Worm (Caenorhabditis elegans) whole organism, L3 larva: Measurements from ENCODE around the gene mltn-13.

ENCODE experiments used
- ZK546.5 ChIP-seq: sonication (generic microtip); optimal IDR thresholded peaks from 2 replicates; lab custom pipeline; 2017; ENCODE audit warnings: missing biosample characterization, missing genetic modification characterization
- ama-1 ChIP-seq: fragments of 150-350 bp; optimal IDR thresholded peaks from 2 replicates; lab custom pipeline; 2018
- ceh-28 ChIP-seq: fragments of 150-350 bp; optimal IDR thresholded peaks from 2 replicates; lab custom pipeline; 2014; ENCODE audit warnings: missing biosample characterization, missing genetic modification reagents, missing genetic modification characterization
- ceh-82 ChIP-seq: fragments of 150-350 bp; optimal IDR thresholded peaks from 2 replicates; lab custom pipeline; 2014; ENCODE audit warnings: missing biosample characterization, missing genetic modification characterization
- daf-12 ChIP-seq: fragments of 150-350 bp; optimal IDR thresholded peaks from 2 replicates; lab custom pipeline; 2014; ENCODE audit warnings: missing biosample characterization, missing genetic modification reagents, missing genetic modification characterization
- egl-27 ChIP-seq: sonication (generic microtip); optimal IDR thresholded peaks from 4 replicates; lab custom pipeline; 2017; ENCODE audit warnings: missing biosample characterization, missing genetic modification reagents, missing genetic modification characterization
- elt-2 ChIP-seq: sonication (generic microtip); optimal IDR thresholded peaks from 2 replicates; lab custom pipeline; 2016; ENCODE audit warnings: missing genetic modification reagents, mild to moderate bottlenecking, missing genetic modification characterization, missing compliant biosample characterization
- elt-3 ChIP-seq, 3 experiments: fragments of 150-350 bp in 1 of 3; sonication (generic microtip) in 2 of 3; optimal IDR thresholded peaks; 2 replicates in 2 of 3; 4 replicates in 1 of 3; lab custom pipeline; 2014 to 2017; ENCODE audit warnings: missing biosample characterization in 3 of 3, missing genetic modification characterization in 3 of 3
- fkh-10 ChIP-seq: sonication (generic microtip); optimal IDR thresholded peaks from 2 replicates; lab custom pipeline; 2017; ENCODE audit warnings: missing biosample characterization, missing genetic modification reagents, missing genetic modification characterization
- hmg-11 ChIP-seq: sonication (generic microtip); optimal IDR thresholded peaks from 2 replicates; lab custom pipeline; 2016; ENCODE audit warnings: missing genetic modification characterization, missing compliant biosample characterization
- jun-1 ChIP-seq: fragments of 150-350 bp; optimal IDR thresholded peaks from 2 replicates; lab custom pipeline; 2014; ENCODE audit warnings: missing biosample characterization, missing genetic modification reagents, missing genetic modification characterization
- lin-15B ChIP-seq: fragments of 150-350 bp; optimal IDR thresholded peaks from 2 replicates; lab custom pipeline; 2014; ENCODE audit warnings: missing biosample characterization, missing genetic modification characterization
- lin-39 ChIP-seq: fragments of 150-350 bp; optimal IDR thresholded peaks from 2 replicates; lab custom pipeline; 2018; ENCODE audit warnings: missing biosample characterization, missing genetic modification reagents, missing genetic modification characterization
- lsy-12 ChIP-seq: sonication (generic microtip); optimal IDR thresholded peaks from 2 replicates; lab custom pipeline; 2016; ENCODE audit warnings: mild to moderate bottlenecking, missing genetic modification characterization, missing compliant biosample characterization
- mdl-1 ChIP-seq: fragments of 150-350 bp; optimal IDR thresholded peaks from 2 replicates; lab custom pipeline; 2014; ENCODE audit warnings: missing biosample characterization, missing genetic modification characterization
- mml-1 ChIP-seq: fragments of 150-350 bp; sonication (generic microtip); optimal IDR thresholded peaks from 3 replicates; lab custom pipeline; 2014; ENCODE audit warnings: missing biosample characterization, missing genetic modification characterization
- nfya-1 ChIP-seq: sonication (generic microtip); optimal IDR thresholded peaks from 2 replicates; lab custom pipeline; 2017; ENCODE audit warnings: missing genetic modification characterization, mild to moderate bottlenecking, missing compliant biosample characterization, antibody characterized with exemption, moderate library complexity; ENCODE audit not compliant: insufficient read depth
- nhr-11 ChIP-seq: fragments of 150-350 bp; optimal IDR thresholded peaks from 2 replicates; lab custom pipeline; 2014; ENCODE audit warnings: missing biosample characterization, missing genetic modification characterization
- nhr-12 ChIP-seq: fragments of 150-350 bp; optimal IDR thresholded peaks from 2 replicates; lab custom pipeline; 2014; ENCODE audit warnings: missing biosample characterization, missing genetic modification characterization
- nhr-237 ChIP-seq: fragments of 150-350 bp; optimal IDR thresholded peaks from 2 replicates; lab custom pipeline; 2014; ENCODE audit warnings: missing biosample characterization, missing genetic modification characterization
- nhr-25 ChIP-seq: sonication (generic microtip); optimal IDR thresholded peaks from 2 replicates; lab custom pipeline; 2017; ENCODE audit warnings: missing biosample characterization, missing genetic modification characterization
- nhr-28 ChIP-seq: fragments of 150-350 bp; optimal IDR thresholded peaks from 2 replicates; lab custom pipeline; 2014; ENCODE audit warnings: missing biosample characterization, missing genetic modification characterization
- nhr-67 ChIP-seq: fragments of 150-350 bp; optimal IDR thresholded peaks from 2 replicates; lab custom pipeline; 2014; ENCODE audit warnings: missing biosample characterization, missing genetic modification characterization
- nhr-76 ChIP-seq: fragments of 150-350 bp; sonication (generic microtip); optimal IDR thresholded peaks from 5 replicates; lab custom pipeline; 2014; ENCODE audit warnings: missing biosample characterization, missing genetic modification characterization
- nhr-77 ChIP-seq: fragments of 150-350 bp; optimal IDR thresholded peaks from 2 replicates; lab custom pipeline; 2014; ENCODE audit warnings: missing biosample characterization, missing genetic modification characterization
- pha-4 ChIP-seq: fragments of 150-350 bp; optimal IDR thresholded peaks from 2 replicates; lab custom pipeline; 2014; ENCODE audit warnings: missing biosample characterization, missing genetic modification reagents, missing genetic modification characterization
- pqm-1 ChIP-seq: fragments of 150-350 bp; optimal IDR thresholded peaks from 2 replicates; lab custom pipeline; 2017; ENCODE audit warnings: missing biosample characterization, missing genetic modification characterization, inconsistent platforms
- sea-2 ChIP-seq: fragments of 150-350 bp; sonication (generic microtip); optimal IDR thresholded peaks from 4 replicates; lab custom pipeline; 2014; ENCODE audit warnings: missing biosample characterization, missing genetic modification reagents, missing genetic modification characterization
- skn-1 ChIP-seq: fragments of 150-350 bp; optimal IDR thresholded peaks from 2 replicates; lab custom pipeline; 2014; ENCODE audit warnings: missing biosample characterization, missing genetic modification characterization
- unc-39 ChIP-seq: sonication (generic microtip); optimal IDR thresholded peaks from 4 replicates; lab custom pipeline; 2017; ENCODE audit warnings: missing biosample characterization, missing genetic modification characterization
- unc-62 ChIP-seq: fragments of 150-350 bp; sonication (generic microtip); optimal IDR thresholded peaks from 4 replicates; lab custom pipeline; 2014; ENCODE audit warnings: missing biosample characterization, missing genetic modification reagents, missing genetic modification characterization
- ztf-4 ChIP-seq: fragments of 150-350 bp; optimal IDR thresholded peaks from 2 replicates; lab custom pipeline; 2014; ENCODE audit warnings: missing biosample characterization, missing genetic modification characterization

Gene mltn-13

DNA sequence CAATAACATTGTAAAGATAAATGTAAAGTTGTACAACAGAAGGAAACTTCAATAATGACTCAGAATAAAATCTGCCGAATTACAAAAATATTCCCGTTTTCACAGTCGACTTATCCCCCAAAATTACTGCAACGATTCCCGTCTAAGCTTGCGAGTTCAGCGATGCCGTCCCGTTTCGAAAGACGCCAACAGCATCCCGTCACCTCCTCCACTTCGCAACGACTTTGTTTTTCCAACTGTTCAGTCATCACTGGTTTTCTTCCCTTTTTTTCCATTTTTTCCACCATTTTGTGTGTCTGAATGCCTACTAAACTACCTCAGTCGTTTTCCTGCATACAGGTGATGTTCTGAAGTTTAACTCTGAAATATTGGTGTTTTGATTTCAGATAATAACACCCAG, 7.5 kb downstream of the mltn-13 start, which contains the start of gene F15A8.1:
Gene F15A8.1 (plus strand): TSS at position 301 of the 400 bp plus-strand sequence.
- TF ChIP-seq ama-1 = no peak
- TF ChIP-seq skn-1 = no peak
- no peak for TF ChIP-seq lin-39 (tag; lab: Kevin White, UChicago)
- no peak for TF ChIP-seq pha-4 (tag; lab: Kevin White, UChicago)
- TF ChIP-seq mdl-1 (tag; lab: Kevin White, UChicago) = no peak
- no peak for TF ChIP-seq nhr-77 (tag; lab: Kevin White, UChicago)
- TF ChIP-seq sea-2 (GFP tag; lab: Kevin White, UChicago) = no peak
- no peak for TF ChIP-seq ztf-4
- no peak for TF ChIP-seq nhr-28 (tag; lab: Kevin White, UChicago)
- no peak for TF ChIP-seq ceh-28 (tag; lab: Kevin White, UChicago)
- TF ChIP-seq nhr-237 (tag; lab: Kevin White, UChicago) = no peak
- TF ChIP-seq elt-3 (tag; optimal IDR thresholded peaks at IDR 0.05; lab: Kevin White, UChicago) = no peak
- TF ChIP-seq ceh-82 = no peak
- no peak for TF ChIP-seq hmg-11 (tag; lab: Kevin White, UChicago)
- no peak for TF ChIP-seq unc-39

DNA sequence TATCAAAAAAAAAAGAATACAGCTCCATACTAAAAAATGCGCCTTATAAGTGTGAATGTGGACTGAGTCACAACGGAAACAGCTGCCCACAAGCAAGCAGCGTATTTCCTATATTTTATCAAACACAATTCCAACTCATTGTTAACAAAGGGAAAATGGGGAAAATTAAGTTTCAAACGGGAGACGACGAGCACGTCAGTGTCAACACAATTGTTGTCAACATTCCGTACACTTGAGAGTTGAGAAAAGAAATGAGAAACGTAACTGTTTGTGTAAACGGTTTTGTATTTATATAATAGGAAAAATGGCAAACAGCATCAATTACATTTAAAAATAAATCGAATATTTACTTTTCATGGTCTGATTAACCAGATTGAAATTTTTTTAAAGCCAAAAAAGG, 8.6 kb downstream of the mltn-13 start:
- TF ChIP-seq egl-27 (tag; lab: Kevin White, UChicago) (no peak), pha-4 (tag; lab: Kevin White, UChicago) (peak; percentile 94)

DNA sequence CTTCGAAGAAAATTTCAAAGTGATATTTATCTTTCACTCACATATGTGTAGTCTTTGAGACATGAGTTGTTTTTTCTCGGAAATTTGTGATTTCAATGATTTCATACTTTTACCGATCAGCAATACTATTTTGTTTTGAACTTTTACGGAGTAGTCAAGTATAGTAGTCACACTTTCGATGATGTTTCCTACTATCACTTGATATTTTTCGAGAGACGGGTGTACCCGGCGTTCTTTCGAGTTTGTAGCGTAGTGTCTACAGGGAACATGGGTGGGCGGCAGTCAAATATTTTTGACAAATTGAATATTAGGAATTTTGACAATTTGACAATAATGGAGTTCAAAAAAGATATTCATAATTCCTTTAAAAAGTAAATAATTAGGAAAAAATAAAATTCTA, 9.4 kb downstream of the mltn-13 start:
- no peak for TF ChIP-seq mml-1 (tag; lab: Kevin White, UChicago)
- TF ChIP-seq nhr-25 = no peak
- TF ChIP-seq unc-62 (GFP tag; lab: Kevin White, UChicago) = no peak
- no peak for TF ChIP-seq sea-2 (GFP tag; lab: Kevin White, UChicago)
- no peak for TF ChIP-seq nhr-12
- no peak for TF ChIP-seq pqm-1 (tag; lab: Kevin White, UChicago)
- TF ChIP-seq lin-15B = no peak
- no peak for TF ChIP-seq lin-39 (tag; lab: Kevin White, UChicago)
- TF ChIP-seq egl-27 (tag; lab: Kevin White, UChicago) = no peak
- TF ChIP-seq mdl-1 (tag; lab: Kevin White, UChicago) = no peak
- no peak for TF ChIP-seq daf-12 (tag; lab: Kevin White, UChicago)
- no peak for TF ChIP-seq jun-1 (tag; lab: Kevin White, UChicago)

DNA sequence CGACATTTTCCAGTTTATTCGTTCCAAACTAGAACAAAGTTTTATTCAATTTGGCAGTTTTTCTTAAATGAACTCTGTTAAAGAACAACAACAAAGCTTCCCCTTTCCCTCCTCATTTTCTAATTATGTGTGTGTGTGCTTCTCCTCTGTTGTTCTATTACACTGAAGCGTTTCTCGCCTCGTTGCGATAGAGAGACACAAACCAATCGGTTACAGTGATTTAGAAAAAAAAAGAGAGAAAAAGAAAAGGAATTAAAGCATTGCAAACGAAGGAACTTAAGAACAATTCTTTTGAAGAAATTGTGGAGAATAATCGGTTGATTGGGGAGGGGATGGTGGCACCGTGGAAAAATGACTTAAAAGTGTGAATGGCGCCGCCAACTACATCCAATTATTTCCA, 10.6 kb downstream of the mltn-13 start, which contains the start of gene cest-26:
Gene cest-26 (minus strand): TSS at position 101 of the 400 bp plus-strand sequence.
- TF ChIP-seq elt-2 (tag; lab: Kevin White, UChicago) = peak; percentile 0
- TF ChIP-seq nhr-77 (tag; lab: Kevin White, UChicago) = no peak

DNA sequence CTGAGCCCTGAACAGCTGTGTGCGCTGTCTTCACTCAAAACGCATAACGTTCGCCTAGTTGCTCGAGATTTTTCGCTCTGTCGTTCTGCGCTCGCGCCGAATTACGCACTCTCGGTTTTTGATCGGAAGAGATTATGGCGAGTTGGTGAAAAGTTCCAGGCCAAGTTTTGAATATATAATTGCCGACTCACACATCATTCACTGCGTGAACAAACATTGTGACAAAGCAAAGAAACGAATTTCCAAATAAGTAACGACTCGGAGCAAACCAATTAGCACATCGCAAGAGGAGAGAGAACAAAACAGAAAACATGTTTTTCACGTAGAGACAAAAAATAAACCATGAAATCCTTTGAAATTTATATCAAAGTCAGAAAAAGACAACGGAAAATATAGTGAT, 12.8 kb downstream of the mltn-13 start:
- no peak for TF ChIP-seq nhr-11 (tag; lab: Kevin White, UChicago)
- TF ChIP-seq skn-1 = no peak
- TF ChIP-seq nhr-67 (tag; lab: Kevin White, UChicago) = no peak
- no peak for TF ChIP-seq lin-39 (tag; lab: Kevin White, UChicago)
- TF ChIP-seq nhr-76 = no peak
- TF ChIP-seq egl-27 (tag; lab: Kevin White, UChicago) = no peak
- TF ChIP-seq ZK546.5 = no peak

DNA sequence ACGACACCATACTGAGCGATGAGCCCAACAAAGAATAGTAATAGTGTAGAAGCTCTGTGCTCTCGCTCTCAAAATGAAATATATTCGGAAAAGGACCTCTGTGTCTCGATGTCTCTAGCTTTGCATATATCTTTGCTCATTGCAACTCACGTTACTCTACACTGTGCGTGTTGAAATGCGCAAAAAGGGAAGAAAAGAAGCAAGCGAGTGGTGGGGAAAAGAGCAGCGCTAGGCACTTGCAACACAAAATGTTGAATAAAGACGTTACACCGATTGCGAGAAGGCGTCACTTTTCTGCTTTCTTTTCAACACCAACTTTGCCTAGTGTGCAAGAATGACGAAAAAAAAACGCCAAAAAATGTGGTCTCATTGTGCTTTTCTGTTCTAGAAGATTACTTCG, 13.6 kb downstream of the mltn-13 start:
- TF ChIP-seq fkh-10 (GFP tag; lab: Kevin White, UChicago) (peak; percentile 57), lin-39 (tag; lab: Kevin White, UChicago) (peak; percentile 43), lsy-12 (tag; lab: Kevin White, UChicago) (no peak), nfya-1 (tag; lab: Kevin White, UChicago) (peak; percentile 24)
- TF ChIP-seq, all 47 proteins: peak for 3
